Worm (Caenorhabditis elegans) whole organism, late embryonic: Measurements from ENCODE around the gene srx-24.

Experiments
- T23F11.4 ChIP-seq: fragments of 200-800 bp; sonication (Bioruptor generic); optimal IDR thresholded peaks from 2 replicates; lab custom pipeline; 2018; ENCODE audit warnings: mild to moderate bottlenecking, missing genetic modification characterization, missing compliant biosample characterization
- ceh-2 ChIP-seq: sonication (generic microtip); optimal IDR thresholded peaks from 2 replicates; lab custom pipeline; 2016; ENCODE audit warnings: missing genotype, missing genetic modification characterization, missing compliant biosample characterization
- elt-2 ChIP-seq: sonication (generic microtip); optimal IDR thresholded peaks from 2 replicates; lab custom pipeline; 2016; ENCODE audit warnings: missing genetic modification reagents, missing genetic modification characterization, missing compliant biosample characterization
- ets-4 ChIP-seq: sonication (generic microtip); optimal IDR thresholded peaks from 2 replicates; lab custom pipeline; 2016; ENCODE audit warnings: missing genetic modification characterization, missing compliant biosample characterization
- eyg-1 ChIP-seq: sonication (generic microtip); optimal IDR thresholded peaks from 2 replicates; lab custom pipeline; 2016; ENCODE audit warnings: missing genotype, missing genetic modification characterization, missing compliant biosample characterization
- gmeb-2 ChIP-seq: sonication (generic microtip); optimal IDR thresholded peaks from 2 replicates; lab custom pipeline; 2016; ENCODE audit warnings: missing genetic modification characterization, inconsistent platforms, missing compliant biosample characterization
- lin-11 ChIP-seq: fragments of 200-800 bp; sonication (Bioruptor generic); optimal IDR thresholded peaks from 2 replicates; lab custom pipeline; 2018; ENCODE audit warnings: mild to moderate bottlenecking, missing genetic modification characterization, missing compliant biosample characterization
- nfya-1 ChIP-seq: sonication (generic microtip); optimal IDR thresholded peaks from 2 replicates; lab custom pipeline; 2017; ENCODE audit warnings: missing genetic modification characterization, mild to moderate bottlenecking, missing compliant biosample characterization, antibody characterized with exemption, moderate library complexity
- pqm-1 ChIP-seq: sonication (generic microtip); optimal IDR thresholded peaks from 2 replicates; lab custom pipeline; 2016; ENCODE audit warnings: missing genetic modification characterization, missing compliant biosample characterization
- tbx-7 ChIP-seq: sonication (generic microtip); optimal IDR thresholded peaks from 2 replicates; lab custom pipeline; 2016; ENCODE audit warnings: missing genotype, missing genetic modification characterization, missing compliant biosample characterization

DNA sequence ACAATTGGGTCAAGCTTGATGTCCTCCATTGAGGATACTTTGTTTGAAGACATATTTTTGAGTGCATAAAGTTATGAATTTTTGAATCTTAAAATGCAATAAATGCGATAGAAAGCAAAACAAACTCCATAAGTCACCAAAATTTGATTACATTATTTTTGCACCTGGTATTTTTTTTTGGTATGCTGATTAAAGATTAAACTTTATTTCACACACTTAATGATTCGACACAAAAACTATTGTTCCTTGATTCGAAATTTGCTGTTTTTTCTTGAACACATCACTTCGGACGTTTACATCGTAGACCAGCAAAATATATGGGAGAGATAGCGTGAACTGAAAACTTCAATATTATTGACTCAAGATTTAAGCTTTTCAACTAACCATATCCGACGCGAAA lies 9.7 kb downstream of the srx-24 start, which contains the start of gene srg-61:
- no peak for TF ChIP-seq lin-11 (tag; lab: Kevin White, UChicago)
- TF ChIP-seq tbx-7, result no peak
- TF ChIP-seq eyg-1 (tag; lab: Kevin White, UChicago), result no peak
- no peak for TF ChIP-seq nfya-1 (tag; lab: Kevin White, UChicago)
- TF ChIP-seq elt-2 (tag; lab: Kevin White, UChicago), result no peak
- no peak for TF ChIP-seq ceh-2 (tag; lab: Kevin White, UChicago)
- no peak for TF ChIP-seq pqm-1
- no peak for TF ChIP-seq gmeb-2 (tag; lab: Kevin White, UChicago)
- no peak for TF ChIP-seq ets-4 (tag; lab: Kevin White, UChicago)
- TF ChIP-seq T23F11.4 (GFP tag; lab: Kevin White, UChicago), result no peak
